Worm (Caenorhabditis elegans) whole organism, L1 larva: Measurements from ENCODE around the gene C01G10.4.

Experiments
- C34B4.2 ChIP-seq: sonication (generic microtip); optimal IDR thresholded peaks from 2 replicates; lab custom pipeline; 2017; ENCODE audit warnings: mild to moderate bottlenecking, missing genetic modification characterization, missing compliant biosample characterization
- Y116A8C.19 ChIP-seq: sonication (generic microtip); optimal IDR thresholded peaks from 2 replicates; lab custom pipeline; 2016; ENCODE audit warnings: missing compliant biosample characterization, missing genetic modification characterization, borderline replicate concordance
- ceh-63 ChIP-seq: fragments of 200-800 bp; sonication (Bioruptor generic); optimal IDR thresholded peaks from 2 replicates; lab custom pipeline; 2018; ENCODE audit warnings: mild to moderate bottlenecking, missing genetic modification characterization, missing compliant biosample characterization
- ceh-8 ChIP-seq: fragments of 200-800 bp; sonication (Bioruptor generic); optimal IDR thresholded peaks from 2 replicates; lab custom pipeline; 2018; ENCODE audit warnings: mild to moderate bottlenecking, missing genetic modification characterization, moderate library complexity, missing compliant biosample characterization
- ceh-90 ChIP-seq: sonication (generic microtip); optimal IDR thresholded peaks from 2 replicates; lab custom pipeline; 2016; ENCODE audit warnings: missing genetic modification characterization, missing compliant biosample characterization
- ces-1 ChIP-seq: fragments of 150-350 bp; optimal IDR thresholded peaks from 2 replicates; lab custom pipeline; 2014; ENCODE audit warnings: missing biosample characterization, missing genetic modification reagents, missing genetic modification characterization
- dpl-1 ChIP-seq, 3 experiments: fragments of 150-350 bp in 2 of 3; sonication (generic microtip) in 1 of 3; optimal IDR thresholded peaks; 2 replicates each; lab custom pipeline; 2014 to 2017; ENCODE audit warnings: missing biosample characterization in 3 of 3, missing genetic modification characterization in 3 of 3, missing genetic modification reagents in 3 of 3
- dsc-1 ChIP-seq: sonication (generic microtip); optimal IDR thresholded peaks from 2 replicates; lab custom pipeline; 2016; ENCODE audit warnings: mild to moderate bottlenecking, missing genetic modification characterization, missing compliant biosample characterization
- efl-1 ChIP-seq, 4 experiments: fragments of 150-350 bp; optimal IDR thresholded peaks in 3 of 4; peaks in 1 of 4; 1 replicate in 1 of 4; 2 replicates in 3 of 4; lab custom pipeline; 2014; ENCODE audit warnings: missing biosample characterization in 2 of 4, missing genetic modification characterization in 2 of 4, missing genetic modification reagents in 2 of 4
- egl-13 ChIP-seq: sonication (generic microtip); optimal IDR thresholded peaks from 2 replicates; lab custom pipeline; 2016; ENCODE audit warnings: missing genotype, missing genetic modification reagents, missing genetic modification characterization, missing compliant biosample characterization
- elt-3 ChIP-seq, 6 experiments: fragments of 150-350 bp in 1 of 6; sonication (generic microtip); optimal IDR thresholded peaks; 2 replicates each; lab custom pipeline; 2017 to 2018; ENCODE audit warnings: missing biosample characterization in 6 of 6, missing genetic modification characterization in 6 of 6, inconsistent platforms in 1 of 6
- ets-5 ChIP-seq: fragments of 200-800 bp; sonication (Bioruptor generic); IDR thresholded peaks from 2 replicates; pipeline ENCODE4 v1.3.6; 2022; ENCODE audit warnings: missing genetic modification characterization, missing compliant biosample characterization
- fkh-10 ChIP-seq: sonication (generic microtip); optimal IDR thresholded peaks from 2 replicates; lab custom pipeline; 2017; ENCODE audit warnings: missing biosample characterization, missing genetic modification reagents, missing genetic modification characterization
- fos-1 ChIP-seq: fragments of 150-350 bp; optimal IDR thresholded peaks from 2 replicates; lab custom pipeline; 2014; ENCODE audit warnings: missing biosample characterization, missing genetic modification characterization
- grh-1 ChIP-seq: fragments of 200-800 bp; sonication (Bioruptor generic); IDR thresholded peaks from 2 replicates; pipeline ENCODE4 v1.3.6; 2022; ENCODE audit warnings: missing genetic modification reagents, missing genetic modification characterization, missing compliant biosample characterization
- lin-14 ChIP-seq: fragments of 200-800 bp; sonication (Bioruptor generic); optimal IDR thresholded peaks from 2 replicates; lab custom pipeline; 2018; ENCODE audit warnings: mild to moderate bottlenecking, missing genetic modification characterization, moderate library complexity, missing compliant biosample characterization
- lir-3 ChIP-seq: sonication (generic microtip); optimal IDR thresholded peaks from 2 replicates; lab custom pipeline; 2016; ENCODE audit warnings: mild to moderate bottlenecking, missing genetic modification characterization, moderate library complexity, missing compliant biosample characterization; ENCODE audit not compliant: poor library complexity
- lsy-2 ChIP-seq, 2 experiments: fragments of 150-350 bp; optimal IDR thresholded peaks; 2 replicates each; lab custom pipeline; 2014; ENCODE audit warnings: missing biosample characterization in 2 of 2, missing genetic modification characterization in 2 of 2
- mef-2 ChIP-seq: fragments of 150-350 bp; optimal IDR thresholded peaks from 2 replicates; lab custom pipeline; 2014; ENCODE audit warnings: missing biosample characterization, missing genetic modification characterization
- mep-1 ChIP-seq: fragments of 150-350 bp; optimal IDR thresholded peaks from 2 replicates; lab custom pipeline; 2014; ENCODE audit warnings: missing biosample characterization, missing genetic modification characterization
- nhr-11 ChIP-seq: fragments of 150-350 bp; optimal IDR thresholded peaks from 2 replicates; lab custom pipeline; 2014; ENCODE audit warnings: missing biosample characterization, missing genetic modification characterization
- nhr-19 ChIP-seq: fragments of 200-800 bp; sonication (Bioruptor generic); conservative IDR thresholded peaks from 2 replicates; pipeline ENCODE4 v1.3.6; 2022; ENCODE audit warnings: missing genetic modification characterization, missing compliant biosample characterization
- nhr-20 ChIP-seq: sonication (generic microtip); optimal IDR thresholded peaks from 2 replicates; lab custom pipeline; 2016; ENCODE audit warnings: mild to moderate bottlenecking, missing genetic modification characterization, missing compliant biosample characterization
- nhr-28 ChIP-seq: fragments of 150-350 bp; optimal IDR thresholded peaks from 2 replicates; lab custom pipeline; 2014; ENCODE audit warnings: missing biosample characterization, missing genetic modification characterization
- nhr-47 ChIP-seq: sonication (generic microtip); optimal IDR thresholded peaks from 2 replicates; lab custom pipeline; 2016; ENCODE audit warnings: mild to moderate bottlenecking, missing genetic modification characterization, moderate library complexity, missing compliant biosample characterization
- nhr-71 ChIP-seq: sonication (generic microtip); optimal IDR thresholded peaks from 2 replicates; lab custom pipeline; 2016; ENCODE audit warnings: mild to moderate bottlenecking, missing genetic modification characterization, moderate library complexity, missing compliant biosample characterization
- nhr-76 ChIP-seq: sonication (generic microtip); optimal IDR thresholded peaks from 2 replicates; lab custom pipeline; 2017; ENCODE audit warnings: missing biosample characterization, missing genetic modification characterization
- nhr-85 ChIP-seq: sonication (generic microtip); peaks from one replicate; lab custom pipeline; 2016; ENCODE audit warnings: missing genetic modification characterization, inconsistent platforms, missing compliant biosample characterization
- nhr-90 ChIP-seq: sonication (generic microtip); optimal IDR thresholded peaks from 2 replicates; lab custom pipeline; 2016; ENCODE audit warnings: mild to moderate bottlenecking, missing genetic modification characterization, missing compliant biosample characterization; ENCODE audit not compliant: poor library complexity
- pqm-1 ChIP-seq: sonication (generic microtip); optimal IDR thresholded peaks from 3 replicates; lab custom pipeline; 2017; ENCODE audit warnings: missing biosample characterization, missing genetic modification characterization
- skn-1 ChIP-seq: fragments of 150-350 bp; optimal IDR thresholded peaks from 2 replicates; lab custom pipeline; 2014; ENCODE audit warnings: missing biosample characterization, missing genetic modification characterization
- sox-4 ChIP-seq: sonication (generic microtip); optimal IDR thresholded peaks from 2 replicates; lab custom pipeline; 2016; ENCODE audit warnings: missing genetic modification characterization, missing compliant biosample characterization
- sup-37 ChIP-seq: fragments of 200-800 bp; sonication (Bioruptor generic); optimal IDR thresholded peaks from 2 replicates; lab custom pipeline; 2018; ENCODE audit warnings: mild to moderate bottlenecking, missing genetic modification characterization, missing compliant biosample characterization
- tbx-2 ChIP-seq: sonication (generic microtip); optimal IDR thresholded peaks from 2 replicates; lab custom pipeline; 2016; ENCODE audit warnings: missing genetic modification characterization, missing compliant biosample characterization
- tlp-1 ChIP-seq: fragments of 150-350 bp; optimal IDR thresholded peaks from 2 replicates; lab custom pipeline; 2014; ENCODE audit warnings: missing biosample characterization, missing genetic modification characterization
- unc-130 ChIP-seq: fragments of 150-350 bp; optimal IDR thresholded peaks from 2 replicates; lab custom pipeline; 2017; ENCODE audit warnings: missing biosample characterization, missing genetic modification characterization, inconsistent platforms
- vab-15 ChIP-seq: sonication (generic microtip); optimal IDR thresholded peaks from 2 replicates; lab custom pipeline; 2017; ENCODE audit warnings: missing genotype, mild to moderate bottlenecking, missing genetic modification characterization, missing compliant biosample characterization
- zag-1 ChIP-seq: fragments of 150-350 bp; optimal IDR thresholded peaks from 2 replicates; lab custom pipeline; 2014; ENCODE audit warnings: missing biosample characterization, missing genetic modification characterization
- ztf-11 ChIP-seq, 2 experiments: sonication (generic microtip); optimal IDR thresholded peaks; 2 replicates each; lab custom pipeline; 2016 to 2017; ENCODE audit warnings: missing genetic modification characterization in 2 of 2, missing biosample characterization in 1 of 2, missing compliant biosample characterization in 1 of 2

C01G10.4 gene

DNA sequence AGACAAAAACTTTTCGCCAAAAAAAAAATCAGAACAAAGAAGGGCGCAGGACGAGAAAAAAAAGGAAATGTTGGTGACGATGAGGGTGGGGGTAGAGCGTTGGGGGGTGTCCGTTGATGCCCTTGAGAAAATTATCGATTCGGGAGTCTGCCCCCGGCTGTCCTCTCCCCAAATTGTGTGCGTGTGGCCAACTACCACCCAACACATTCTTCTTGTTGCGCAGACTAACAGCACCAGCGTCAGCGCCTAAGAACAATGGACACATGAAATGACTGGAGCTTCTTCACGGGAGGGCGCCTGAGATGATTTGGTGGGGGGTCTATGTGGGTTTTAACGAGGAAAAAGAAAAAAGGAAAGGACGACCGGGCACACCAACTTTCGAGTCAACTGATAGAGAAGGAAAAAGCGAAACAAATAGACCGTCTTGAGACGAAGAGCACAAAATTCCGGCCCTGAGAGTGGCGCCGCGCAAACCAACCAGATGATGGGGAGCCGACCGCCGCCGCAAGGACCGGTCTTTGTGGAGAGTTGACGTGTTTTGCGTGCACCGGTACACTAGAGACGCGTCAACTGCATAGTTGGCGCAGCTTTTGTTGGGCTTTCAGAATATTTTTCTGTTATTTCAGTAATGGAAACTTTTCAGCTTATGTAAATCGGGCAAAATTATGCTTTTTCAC lies 24.3 kb upstream of the C01G10.4 start, which contains the start of gene C25D7.9 (continued):
- TF ChIP-seq efl-1 (optimal IDR thresholded peaks at IDR 0.05; lab: Kevin White, UChicago) (peak; percentile 34 to 53), efl-1 (GFP tag; optimal IDR thresholded peaks at IDR 0.05 in 1 of 2; lab: Kevin White, UChicago) (peak; percentile 37 to 89), ets-5 (GFP tag; lab: Robert Waterston, UW) (no peak), nhr-11 (tag; lab: Kevin White, UChicago) (no peak), ceh-63 (GFP tag; lab: Kevin White, UChicago) (no peak), nhr-71 (peak; percentile 48), ceh-90 (tag; lab: Kevin White, UChicago) (no peak), egl-13 (tag; lab: Kevin White, UChicago) (no peak), ces-1 (GFP tag; lab: Kevin White, UChicago) (no peak), nhr-90 (tag; lab: Kevin White, UChicago) (no peak), ceh-8 (GFP tag; lab: Kevin White, UChicago) (no peak), nhr-19 (peak; percentile 24; the same call in 1 of the 2 replicates), tbx-2 (tag; lab: Kevin White, UChicago) (peak; percentile 15), mef-2 (no peak), fkh-10 (no peak), elt-3 (tag; optimal IDR thresholded peaks at IDR 0.05; lab: Kevin White, UChicago) (no peak), nhr-85 (peak; percentile 70), mep-1 (tag; lab: Kevin White, UChicago) (peak; percentile 18), fos-1 (no peak), nhr-76 (tag; lab: Kevin White, UChicago) (no peak), nhr-20 (tag; lab: Kevin White, UChicago) (peak; percentile 31), nhr-28 (tag; lab: Kevin White, UChicago) (no peak), Y116A8C.19 (tag; lab: Kevin White, UChicago) (no peak), C34B4.2 (tag; lab: Kevin White, UChicago) (no peak), lin-14 (GFP tag; lab: Kevin White, UChicago) (peak; percentile 55), dsc-1 (tag; lab: Kevin White, UChicago) (peak; percentile 2), grh-1 (GFP tag; lab: Robert Waterston, UW) (peak; percentile 51), vab-15 (tag; lab: Kevin White, UChicago) (no peak), dpl-1 (GFP tag; optimal IDR thresholded peaks at IDR 0.05; lab: Kevin White, UChicago) (peak; percentile 17 to 52 (median 45)), zag-1 (no peak), skn-1 (tag; lab: Kevin White, UChicago) (peak; percentile 17), pqm-1 (tag; lab: Kevin White, UChicago) (no peak), sox-4 (tag; lab: Kevin White, UChicago) (no peak), lir-3 (tag; lab: Kevin White, UChicago) (no peak), nhr-47 (tag; lab: Kevin White, UChicago) (no peak), tlp-1 (tag; lab: Kevin White, UChicago) (no peak), lsy-2 (tag; optimal IDR thresholded peaks at IDR 0.05; lab: Kevin White, UChicago) (peak; percentile 31 to 62), ztf-11 (tag; optimal IDR thresholded peaks at IDR 0.05; lab: Kevin White, UChicago) (no peak), sup-37 (GFP tag; lab: Kevin White, UChicago) (no peak)

DNA sequence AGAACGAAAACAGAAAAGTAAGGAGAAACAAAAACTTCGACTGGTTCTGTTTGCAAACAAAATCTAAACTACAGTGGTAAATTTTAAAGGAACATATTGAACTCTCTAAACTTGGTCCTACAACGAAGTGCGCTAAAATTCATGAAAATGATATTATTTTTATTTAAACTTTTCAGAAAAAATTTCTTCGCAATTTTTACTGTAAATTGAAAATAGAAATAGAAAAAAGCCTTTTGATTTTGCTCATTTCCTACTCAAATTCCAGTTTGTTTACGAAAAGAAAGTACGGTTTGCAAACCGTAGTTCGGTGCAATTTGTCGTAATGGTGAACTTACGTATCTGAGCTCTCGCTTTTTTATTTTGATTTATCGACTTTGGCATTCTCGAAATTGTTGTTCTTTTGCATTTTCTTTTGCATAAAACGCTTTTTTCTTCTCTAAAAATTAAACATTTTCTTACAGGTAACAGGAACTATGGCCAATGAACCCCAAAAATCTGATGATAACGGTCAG lies 23.6 kb upstream of the C01G10.4 start, which contains the start of gene otub-1:
TSS of gene otub-1 (plus strand) at position 462 of the 512 bp plus-strand sequence.
- TF ChIP-seq nhr-76 (tag; lab: Kevin White, UChicago) = no peak
- no peak for TF ChIP-seq efl-1 (optimal IDR thresholded peaks at IDR 0.05; lab: Kevin White, UChicago)
- TF ChIP-seq efl-1 (GFP tag; optimal IDR thresholded peaks at IDR 0.05 in 1 of 2; lab: Kevin White, UChicago) = peak in 1 of 2 experiments; percentile 13
- no peak for TF ChIP-seq unc-130
- TF ChIP-seq lsy-2 (tag; optimal IDR thresholded peaks at IDR 0.05; lab: Kevin White, UChicago) = no peak
